Fruit fly (Drosophila melanogaster): ENCODE data around the gene dod.

dm6 chrX:21366311-21366990 is 21.3 kb downstream of the dod start:
- TF ChIP-seq lola (GFP tag; optimal IDR thresholded peaks at IDR 0.05) (no peak), Abd-B (GFP tag; optimal IDR thresholded peaks at IDR 0.05) (no peak), OdsH (GFP tag; optimal IDR thresholded peaks at IDR 0.05) (peak; percentile 87), pan (optimal IDR thresholded peaks at IDR 0.05) (no peak), psq (GFP tag; optimal IDR thresholded peaks at IDR 0.05) (peak; percentile 79), sv (GFP tag; optimal IDR thresholded peaks at IDR 0.05) (peak; percentile 74), GATAd (GFP tag; optimal IDR thresholded peaks at IDR 0.05) (no peak), Dfd (GFP tag; optimal IDR thresholded peaks at IDR 0.05) (no peak), Myc (optimal IDR thresholded peaks at IDR 0.05) (no peak), Hr83 (GFP tag; optimal IDR thresholded peaks at IDR 0.05; ENCODE audit: poor library complexity, severe bottlenecking) (peak; percentile 28)
